Fruit fly (Drosophila melanogaster) whole organism, embryonic: Measurements from ENCODE around the gene CG10602.

Experiments
- Atf-2 ChIP-seq: fragments of 200-800 bp; sonication (Bioruptor generic); optimal IDR thresholded peaks from 2 replicates; lab custom pipeline; 2016; ENCODE audit warnings: missing biosample characterization, missing genetic modification characterization
- CG11695 ChIP-seq: fragments of 200-800 bp; sonication (Bioruptor generic); IDR thresholded peaks from 3 replicates; pipeline ENCODE4 v1.3.6; 2022; ENCODE audit warnings: missing biosample characterization, missing genetic modification characterization
- CG13775 ChIP-seq: fragments of 200-800 bp; sonication (Bioruptor generic); optimal IDR thresholded peaks from 3 replicates; lab custom pipeline; 2017; ENCODE audit warnings: missing biosample characterization, mild to moderate bottlenecking, missing genetic modification characterization
- CG14667 ChIP-seq: fragments of 200-800 bp; sonication (Bioruptor generic); IDR thresholded peaks from 2 replicates; pipeline ENCODE4 v1.3.6; 2022; ENCODE audit warnings: missing biosample characterization, missing genetic modification characterization
- CG7786 ChIP-seq: fragments of 200-800 bp; sonication (Bioruptor generic); optimal IDR thresholded peaks from 2 replicates; lab custom pipeline; 2016; ENCODE audit warnings: missing biosample characterization, missing genetic modification characterization
- CG9727 ChIP-seq: fragments of 200-800 bp; sonication (Bioruptor generic); optimal IDR thresholded peaks from 3 replicates; lab custom pipeline; 2017; ENCODE audit warnings: missing biosample characterization, mild to moderate bottlenecking, missing genetic modification characterization
- Hr39 ChIP-seq: fragments of >200 bp; optimal IDR thresholded peaks from 2 replicates; lab custom pipeline; 2017
- MESR4 ChIP-seq: fragments of 200-800 bp; sonication (Bioruptor generic); optimal IDR thresholded peaks from 2 replicates; lab custom pipeline; 2018; ENCODE audit warnings: missing biosample characterization, mild to moderate bottlenecking, missing genetic modification characterization, moderate library complexity
- Pdp1 ChIP-seq, 2 experiments: fragments of 200-800 bp; sonication (Bioruptor generic); optimal IDR thresholded peaks; 3 replicates each; lab custom pipeline; 2016; ENCODE audit warnings: missing biosample characterization in 2 of 2, missing genetic modification characterization in 2 of 2, mild to moderate bottlenecking in 1 of 2, moderate library complexity in 1 of 2
- Xrp1 ChIP-seq: fragments of 200-800 bp; sonication (Bioruptor generic); IDR thresholded peaks from 2 replicates; pipeline ENCODE4 v1.3.6; 2022; ENCODE audit warnings: missing biosample characterization, missing genetic modification characterization
- h ChIP-seq: fragments of >200 bp; optimal IDR thresholded peaks from 2 replicates; lab custom pipeline; 2017
- lola ChIP-seq, 3 experiments: fragments of >200 bp in 2 of 3; fragments of 200-800 bp in 1 of 3; sonication (Bioruptor generic) in 1 of 3; optimal IDR thresholded peaks; 2 replicates each; lab custom pipeline; 2017 to 2019; ENCODE audit warnings: missing biosample characterization in 3 of 3, missing genetic modification characterization in 3 of 3, mild to moderate bottlenecking in 1 of 3, moderate library complexity in 1 of 3
- luna ChIP-seq: fragments of 200-800 bp; sonication (Bioruptor generic); optimal IDR thresholded peaks from 2 replicates; lab custom pipeline; 2016; ENCODE audit warnings: missing biosample characterization, missing genetic modification characterization

dm6 chr2L:18830587-18831528, 28.2 kb downstream of the CG10602 start, which contains the start of the genes CG17597 and ScpX:
- TF ChIP-seq MESR4 (GFP tag; lab: Kevin White, UChicago) (peak; percentile 74), CG7786 (peak; percentile 43), CG14667 (GFP tag; lab: Robert Waterston, UW) (no peak), CG11695 (GFP tag; lab: Robert Waterston, UW) (0 out of 3 replicates have a peak, but pooled peaks have one; percentile 20), Xrp1 (GFP tag; lab: Robert Waterston, UW) (peak; percentile 51), Atf-2 (GFP tag; lab: Kevin White, UChicago) (peak; percentile 42), Hr39 (lab: Kevin White, UChicago) (no peak), CG13775 (GFP tag; lab: Kevin White, UChicago) (peak; percentile 74), lola (GFP tag; optimal IDR thresholded peaks at IDR 0.05; lab: Kevin White, UChicago) (peak in 1 of 3 experiments; percentile 71), luna (GFP tag; lab: Kevin White, UChicago) (no peak), h (lab: Kevin White, UChicago) (no peak), CG9727 (GFP tag; lab: Kevin White, UChicago) (peak; percentile 69), Pdp1 (GFP tag; optimal IDR thresholded peaks at IDR 0.05; lab: Kevin White, UChicago) (peak; percentile 50 to 74)
